Worm (Caenorhabditis elegans) whole organism, young adult: ENCODE results near the gene srj-25.
A peak's percentile ranks its signal among the peaks of the same experiment; 100 is the strongest.

ENCODE experiments used
- B0336.3 ChIP-seq: fragments of 200-800 bp; sonication (Bioruptor generic); IDR thresholded peaks from 2 replicates; pipeline ENCODE4 v1.3.6; 2022; ENCODE audit warnings: missing genetic modification characterization, missing compliant biosample characterization
- C17E4.6 ChIP-seq: fragments of 200-800 bp; sonication (Bioruptor generic); IDR thresholded peaks from 2 replicates; pipeline ENCODE4 v1.3.6; 2022; ENCODE audit warnings: missing genetic modification reagents, missing genetic modification characterization, missing compliant biosample characterization
- F22D6.2 ChIP-seq: sonication (generic microtip); optimal IDR thresholded peaks from 2 replicates; lab custom pipeline; 2016; ENCODE audit warnings: mild to moderate bottlenecking, missing genetic modification characterization, missing compliant biosample characterization
- F33H1.4 ChIP-seq: fragments of 200-800 bp; sonication (Bioruptor generic); IDR thresholded peaks from 2 replicates; pipeline ENCODE4 v1.3.6; 2022; ENCODE audit warnings: missing genetic modification reagents, missing genetic modification characterization, missing compliant biosample characterization
- F52B5.7 ChIP-seq: sonication (generic microtip); optimal IDR thresholded peaks from 2 replicates; lab custom pipeline; 2016; ENCODE audit warnings: mild to moderate bottlenecking, missing genetic modification characterization, missing compliant biosample characterization
- F55B11.4 ChIP-seq: sonication (generic microtip); optimal IDR thresholded peaks from 2 replicates; lab custom pipeline; 2016; ENCODE audit warnings: missing compliant biosample characterization, missing genetic modification characterization, borderline replicate concordance; ENCODE audit not compliant: insufficient read depth
- F57A8.1 ChIP-seq: fragments of 200-800 bp; sonication (Bioruptor generic); optimal IDR thresholded peaks from 2 replicates; lab custom pipeline; 2018; ENCODE audit warnings: mild to moderate bottlenecking, missing genetic modification characterization, moderate library complexity, missing compliant biosample characterization
- K11D2.4 ChIP-seq: fragments of 200-800 bp; sonication (Bioruptor generic); IDR thresholded peaks from 2 replicates; pipeline ENCODE4 v1.3.6; 2022; ENCODE audit warnings: missing genetic modification reagents, missing genetic modification characterization, missing compliant biosample characterization
- T07F8.4 ChIP-seq: sonication (generic microtip); optimal IDR thresholded peaks from 2 replicates; lab custom pipeline; 2016; ENCODE audit warnings: mild to moderate bottlenecking, missing genetic modification characterization, moderate library complexity, missing compliant biosample characterization
- T26A5.8 ChIP-seq: sonication (generic microtip); optimal IDR thresholded peaks from 2 replicates; lab custom pipeline; 2016; ENCODE audit warnings: missing genetic modification characterization, missing compliant biosample characterization
- Y53G8AR.9 ChIP-seq: fragments of 200-800 bp; sonication (Bioruptor generic); conservative IDR thresholded peaks from 2 replicates; pipeline ENCODE4 v1.3.6; 2022; ENCODE audit warnings: missing genetic modification reagents, missing genetic modification characterization, missing compliant biosample characterization
- Y79H2A.3 ChIP-seq: fragments of 200-800 bp; sonication (Bioruptor generic); conservative IDR thresholded peaks from 2 replicates; pipeline ENCODE4 v1.3.6; 2022; ENCODE audit warnings: missing genetic modification reagents, missing genetic modification characterization, missing compliant biosample characterization
- ZK185.1 ChIP-seq: sonication (generic microtip); optimal IDR thresholded peaks from 2 replicates; lab custom pipeline; 2016; ENCODE audit warnings: mild to moderate bottlenecking, missing genetic modification characterization, missing compliant biosample characterization; ENCODE audit not compliant: poor library complexity, severe bottlenecking
- ama-1 ChIP-seq, 3 experiments: fragments of 150-350 bp in 1 of 3; sonication (generic microtip) in 2 of 3; optimal IDR thresholded peaks; 2 replicates each; lab custom pipeline; 2014 to 2018; ENCODE audit warnings: missing biosample characterization in 2 of 3, missing genetic modification characterization in 2 of 3, missing genetic modification reagents in 2 of 3
- atf-7 ChIP-seq: sonication (generic microtip); optimal IDR thresholded peaks from 2 replicates; lab custom pipeline; 2017; ENCODE audit warnings: mild to moderate bottlenecking, missing genetic modification characterization, missing compliant biosample characterization
- attf-6 ChIP-seq: fragments of 200-800 bp; sonication (Bioruptor generic); IDR thresholded peaks from 2 replicates; pipeline ENCODE4 v1.3.6; 2022; ENCODE audit warnings: missing genetic modification reagents, missing genetic modification characterization, missing compliant biosample characterization
- cebp-1 ChIP-seq, 2 experiments: fragments of 200-800 bp in 1 of 2; sonication (Bioruptor generic) in 1 of 2; sonication (generic microtip) in 1 of 2; IDR thresholded peaks in 1 of 2; optimal IDR thresholded peaks in 1 of 2; 2 replicates each; pipeline versions ENCODE4 v1.3.6 to Lab custom; 2017 to 2022; ENCODE audit warnings: missing compliant biosample characterization in 2 of 2, missing genetic modification characterization in 2 of 2, mild to moderate bottlenecking in 1 of 2, missing genetic modification reagents in 1 of 2, moderate library complexity in 1 of 2
- ceh-79 ChIP-seq: sonication (generic microtip); optimal IDR thresholded peaks from 2 replicates; lab custom pipeline; 2017; ENCODE audit warnings: mild to moderate bottlenecking, missing genetic modification characterization, missing compliant biosample characterization
- die-1 ChIP-seq: sonication (generic microtip); optimal IDR thresholded peaks from 2 replicates; lab custom pipeline; 2016; ENCODE audit warnings: missing genotype, mild to moderate bottlenecking, missing genetic modification characterization, missing compliant biosample characterization
- dox-1 ChIP-seq: fragments of 200-800 bp; sonication (Bioruptor generic); IDR thresholded peaks from 2 replicates; pipeline ENCODE4 v1.3.6; 2022; ENCODE audit warnings: missing genetic modification reagents, missing genetic modification characterization, missing compliant biosample characterization
- dpff-1 ChIP-seq: sonication (generic microtip); optimal IDR thresholded peaks from 2 replicates; lab custom pipeline; 2017; ENCODE audit warnings: mild to moderate bottlenecking, missing genetic modification characterization, missing compliant biosample characterization
- egl-18 ChIP-seq: fragments of 200-800 bp; sonication (Bioruptor generic); IDR thresholded peaks from 2 replicates; pipeline ENCODE4 v1.3.6; 2022; ENCODE audit warnings: missing genetic modification reagents, missing genetic modification characterization, missing compliant biosample characterization
- egrh-3 ChIP-seq: fragments of 200-800 bp; sonication (Bioruptor generic); IDR thresholded peaks from 2 replicates; pipeline ENCODE4 v1.3.6; 2022; ENCODE audit warnings: missing genetic modification reagents, missing genetic modification characterization, missing compliant biosample characterization
- ekl-4 ChIP-seq: fragments of 200-800 bp; sonication (Bioruptor generic); IDR thresholded peaks from 2 replicates; pipeline ENCODE4 v1.3.6; 2022; ENCODE audit warnings: missing genetic modification reagents, missing genetic modification characterization, missing compliant biosample characterization
- ets-4 ChIP-seq: fragments of 200-800 bp; sonication (Bioruptor generic); optimal IDR thresholded peaks from 2 replicates; lab custom pipeline; 2018; ENCODE audit warnings: mild to moderate bottlenecking, missing genetic modification characterization, missing compliant biosample characterization
- hlh-26 ChIP-seq: fragments of 200-800 bp; sonication (Bioruptor generic); conservative IDR thresholded peaks from 2 replicates; pipeline ENCODE4 v1.3.6; 2022; ENCODE audit warnings: missing genetic modification reagents, missing genetic modification characterization, missing compliant biosample characterization
- lin-26 ChIP-seq: fragments of 200-800 bp; sonication (Bioruptor generic); IDR thresholded peaks from 2 replicates; pipeline ENCODE4 v1.3.6; 2022; ENCODE audit warnings: missing genetic modification reagents, missing genetic modification characterization, missing compliant biosample characterization
- lin-54 ChIP-seq: fragments of 200-800 bp; sonication (Bioruptor generic); optimal IDR thresholded peaks from 2 replicates; lab custom pipeline; 2018; ENCODE audit warnings: mild to moderate bottlenecking, missing genetic modification characterization, missing compliant biosample characterization
- madf-8 ChIP-seq: fragments of 200-800 bp; sonication (Bioruptor generic); conservative IDR thresholded peaks from 2 replicates; pipeline ENCODE4 v1.3.6; 2022; ENCODE audit warnings: missing genetic modification reagents, missing genetic modification characterization, missing compliant biosample characterization
- mel-28 ChIP-seq: sonication (generic microtip); optimal IDR thresholded peaks from 2 replicates; lab custom pipeline; 2016; ENCODE audit warnings: borderline replicate concordance, mild to moderate bottlenecking, missing genetic modification characterization, missing compliant biosample characterization
- mes-4 ChIP-seq: sonication (generic microtip); optimal IDR thresholded peaks from 2 replicates; lab custom pipeline; 2016; ENCODE audit warnings: missing genotype, missing genetic modification characterization, missing compliant biosample characterization
- nfya-2 ChIP-seq: fragments of 200-800 bp; sonication (Bioruptor generic); IDR thresholded peaks from 2 replicates; pipeline ENCODE4 v1.3.6; 2022; ENCODE audit warnings: missing genetic modification reagents, missing genetic modification characterization, missing compliant biosample characterization
- nfyb-1 ChIP-seq: fragments of 200-800 bp; sonication (Bioruptor generic); IDR thresholded peaks from 2 replicates; pipeline ENCODE4 v1.3.6; 2022; ENCODE audit warnings: missing genetic modification reagents, missing genetic modification characterization, missing compliant biosample characterization
- nhr-120 ChIP-seq: fragments of 200-800 bp; sonication (Bioruptor generic); IDR thresholded peaks from 2 replicates; pipeline ENCODE4 v1.3.6; 2022; ENCODE audit warnings: missing genetic modification characterization, missing compliant biosample characterization
- nhr-179 ChIP-seq: sonication (generic microtip); optimal IDR thresholded peaks from 2 replicates; lab custom pipeline; 2016; ENCODE audit warnings: mild to moderate bottlenecking, missing genetic modification characterization, missing compliant biosample characterization
- nhr-27 ChIP-seq: fragments of 200-800 bp; sonication (Bioruptor generic); optimal IDR thresholded peaks from 2 replicates; lab custom pipeline; 2018; ENCODE audit warnings: mild to moderate bottlenecking, missing genetic modification characterization, moderate library complexity, missing compliant biosample characterization
- sea-2 ChIP-seq: fragments of 200-800 bp; sonication (Bioruptor generic); IDR thresholded peaks from 2 replicates; pipeline ENCODE4 v1.3.6; 2022; ENCODE audit warnings: missing genetic modification characterization, missing compliant biosample characterization
- snpc-4 ChIP-seq, 5 experiments: fragments of 150-350 bp in 1 of 5; sonication (generic microtip) in 4 of 5; optimal IDR thresholded peaks; 2 replicates each; lab custom pipeline; 2014 to 2018; ENCODE audit warnings: missing genetic modification characterization in 5 of 5, missing biosample characterization in 3 of 5, antibody characterized with exemption in 2 of 5, mild to moderate bottlenecking in 2 of 5, missing compliant biosample characterization in 2 of 5, missing genotype in 2 of 5, moderate library complexity in 2 of 5, missing genetic modification reagents in 1 of 5
- somi-1 ChIP-seq: fragments of 200-800 bp; sonication (Bioruptor generic); optimal IDR thresholded peaks from 2 replicates; lab custom pipeline; 2018; ENCODE audit warnings: mild to moderate bottlenecking, missing genetic modification characterization, missing compliant biosample characterization
- tbp1 ChIP-seq: fragments of 200-800 bp; sonication (Bioruptor generic); optimal IDR thresholded peaks from 2 replicates; lab custom pipeline; 2018; ENCODE audit warnings: mild to moderate bottlenecking, missing genetic modification characterization, missing compliant biosample characterization
- tbx-9 ChIP-seq: sonication (generic microtip); optimal IDR thresholded peaks from 2 replicates; lab custom pipeline; 2016; ENCODE audit warnings: borderline replicate concordance, missing genetic modification characterization, inconsistent platforms, missing compliant biosample characterization
- tlf-1 ChIP-seq: fragments of 200-800 bp; sonication (Bioruptor generic); optimal IDR thresholded peaks from 2 replicates; lab custom pipeline; 2018; ENCODE audit warnings: mild to moderate bottlenecking, missing genetic modification characterization, missing compliant biosample characterization
- unc-62 ChIP-seq: fragments of 150-350 bp; optimal IDR thresholded peaks from 2 replicates; lab custom pipeline; 2014; ENCODE audit warnings: missing biosample characterization, missing genetic modification reagents, missing genetic modification characterization
- xnd-1 ChIP-seq: sonication (generic microtip); optimal IDR thresholded peaks from 2 replicates; lab custom pipeline; 2016; ENCODE audit warnings: missing genotype, missing genetic modification reagents, missing genetic modification characterization, missing compliant biosample characterization
- ztf-22 ChIP-seq: fragments of 200-800 bp; sonication (Bioruptor generic); optimal IDR thresholded peaks from 2 replicates; lab custom pipeline; 2018; ENCODE audit warnings: mild to moderate bottlenecking, missing genetic modification characterization, moderate library complexity, missing compliant biosample characterization
- ztf-25 ChIP-seq: fragments of 200-800 bp; sonication (Bioruptor generic); IDR thresholded peaks from 2 replicates; pipeline ENCODE4 v1.3.6; 2022; ENCODE audit warnings: missing genetic modification reagents, missing genetic modification characterization, missing compliant biosample characterization

srj-25 gene

ce11 chrV:724946-725806 lies 10.9 kb downstream of the srj-25 start (continued):
- TF ChIP-seq Y53G8AR.9 (GFP tag; lab: Robert Waterston, UW) = peak; percentile 10
- no peak for TF ChIP-seq ceh-79 (tag; lab: Kevin White, UChicago)
- no peak for TF ChIP-seq F57A8.1 (GFP tag; lab: Kevin White, UChicago)
- no peak for TF ChIP-seq F55B11.4 (tag; lab: Kevin White, UChicago)
- TF ChIP-seq dpff-1 (tag; lab: Kevin White, UChicago) = no peak
- TF ChIP-seq F52B5.7 (tag; lab: Kevin White, UChicago) = no peak
- TF ChIP-seq B0336.3 = peak; percentile 6
- TF ChIP-seq nhr-120 (GFP tag; lab: Robert Waterston, UW) = no peak
- no peak for TF ChIP-seq nhr-27 (tag; lab: Kevin White, UChicago)
- peak; percentile 18 for TF ChIP-seq somi-1 (GFP tag; lab: Kevin White, UChicago)
- TF ChIP-seq K11D2.4 (GFP tag; lab: Robert Waterston, UW) = no peak
- TF ChIP-seq T26A5.8 (tag; lab: Kevin White, UChicago) = no peak
- no peak for TF ChIP-seq die-1 (tag; lab: Kevin White, UChicago)
- TF ChIP-seq C17E4.6 (GFP tag; lab: Robert Waterston, UW) = no peak
- no peak for TF ChIP-seq unc-62 (GFP tag; lab: Kevin White, UChicago)
- no peak for TF ChIP-seq ets-4
- no peak for TF ChIP-seq F22D6.2 (tag; lab: Kevin White, UChicago)
- peak; percentile 88 for TF ChIP-seq ama-1 (optimal IDR thresholded peaks at IDR 0.05; lab: Kevin White, UChicago)
- peak in 1 of 2 experiments; percentile 12 for TF ChIP-seq ama-1 (GFP tag; optimal IDR thresholded peaks at IDR 0.05; lab: Kevin White, UChicago)
- TF ChIP-seq T07F8.4 = no peak
- no peak for TF ChIP-seq egrh-3 (GFP tag; lab: Robert Waterston, UW)
- 0 out of 2 replicates have a peak, but pooled peaks have one; percentile 14 for TF ChIP-seq nfyb-1 (GFP tag; lab: Robert Waterston, UW)
- no peak for TF ChIP-seq tbx-9 (tag; lab: Kevin White, UChicago)
- TF ChIP-seq lin-26 (GFP tag; lab: Robert Waterston, UW) = peak; percentile 75; the same call in 1 of the 2 replicates
- TF ChIP-seq Y79H2A.3 = no peak; the same call in 1 of the 2 replicates
- TF ChIP-seq nfya-2 = no peak
- TF ChIP-seq tlf-1 = peak; percentile 9
- no peak for TF ChIP-seq lin-54 (GFP tag; lab: Kevin White, UChicago)
- TF ChIP-seq atf-7 (tag; lab: Kevin White, UChicago) = no peak
- TF ChIP-seq mes-4 (tag; lab: Kevin White, UChicago) = no peak
- TF ChIP-seq cebp-1 (GFP tag; IDR thresholded peaks at IDR 0.05; lab: Robert Waterston, UW) = no peak
- TF ChIP-seq cebp-1 (tag; optimal IDR thresholded peaks at IDR 0.05; lab: Kevin White, UChicago) = peak; percentile 6
- TF ChIP-seq nhr-179 (tag; lab: Kevin White, UChicago) = no peak
- TF ChIP-seq egl-18 (GFP tag; lab: Robert Waterston, UW) = no peak
- no peak for TF ChIP-seq tbp1 (GFP tag; lab: Kevin White, UChicago)
- no peak for TF ChIP-seq xnd-1
- no peak for TF ChIP-seq ekl-4
- TF ChIP-seq attf-6 (GFP tag; lab: Robert Waterston, UW) = no peak
- no peak for TF ChIP-seq ztf-25 (GFP tag; lab: Robert Waterston, UW)
- TF ChIP-seq ZK185.1 (tag; lab: Kevin White, UChicago) = peak; percentile 67
- TF ChIP-seq snpc-4 (GFP tag; optimal IDR thresholded peaks at IDR 0.05; lab: Kevin White, UChicago) = no peak
- TF ChIP-seq snpc-4 (tag; optimal IDR thresholded peaks at IDR 0.05; lab: Kevin White, UChicago) = no peak
- TF ChIP-seq ztf-22 (GFP tag; lab: Kevin White, UChicago) = no peak
- TF ChIP-seq madf-8 (GFP tag; lab: Robert Waterston, UW) = no peak
- TF ChIP-seq hlh-26 (GFP tag; lab: Robert Waterston, UW) = no peak
- no peak for TF ChIP-seq F33H1.4
- TF ChIP-seq mel-28 (tag; lab: Kevin White, UChicago) = no peak
- no peak for TF ChIP-seq dox-1 (GFP tag; lab: Robert Waterston, UW)
- no peak for TF ChIP-seq sea-2 (GFP tag; lab: Robert Waterston, UW)
